Worm (Caenorhabditis elegans): ENCODE measurements around the gene cyp-13A1.

DNA sequence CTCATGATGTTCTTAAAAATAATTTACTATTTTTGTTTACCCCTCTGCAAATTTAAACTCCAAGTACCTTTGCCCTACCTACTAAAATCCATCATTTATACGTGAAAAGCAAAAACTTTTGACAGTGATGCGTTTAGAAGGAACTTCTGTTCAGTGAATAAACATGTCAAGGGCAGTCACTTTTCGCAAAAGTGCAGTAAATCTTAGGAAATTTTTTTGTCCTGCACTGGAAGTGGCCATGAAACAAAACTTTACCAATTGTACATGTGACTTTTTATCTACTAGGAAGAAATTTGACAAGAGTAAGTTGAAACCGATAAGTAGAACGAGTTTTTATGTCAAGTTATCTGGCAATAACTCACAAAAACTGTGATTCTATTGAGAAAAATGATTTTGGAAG is 4.4 kb upstream of the cyp-13A1 start:
- TF ChIP-seq lin-13 (tag; optimal IDR thresholded peaks at IDR 0.05) (no peak), ceh-39 (tag; optimal IDR thresholded peaks at IDR 0.05) (no peak), elt-1 (tag; optimal IDR thresholded peaks at IDR 0.05; ENCODE audit: borderline replicate concordance, insufficient read depth) (no peak), ham-2 (GFP tag; optimal IDR thresholded peaks at IDR 0.05) (no peak), mab-5 (tag; optimal IDR thresholded peaks at IDR 0.05) (no peak), elt-3 (tag; optimal IDR thresholded peaks at IDR 0.05) (no peak)

All from whole organism, mixed stage, embryonic.